Fruit fly (Drosophila melanogaster) whole organism, embryonic: ENCODE measurements around the gene mRpS18B.

Experiments
- CG10979 ChIP-seq: fragments of 200-800 bp; sonication (Bioruptor generic); optimal IDR thresholded peaks from 2 replicates; lab custom pipeline; 2018; ENCODE audit warnings: missing biosample characterization, mild to moderate bottlenecking, missing genetic modification characterization, moderate library complexity
- CG42726 ChIP-seq: fragments of 200-800 bp; sonication (Bioruptor generic); IDR thresholded peaks from 2 replicates; pipeline ENCODE4 v1.3.6; 2022; ENCODE audit warnings: missing biosample characterization, missing genetic modification characterization; ENCODE audit not compliant: partially characterized antibody
- Fer1 ChIP-seq: fragments of 200-800 bp; sonication (Bioruptor generic); optimal IDR thresholded peaks from 2 replicates; lab custom pipeline; 2017; ENCODE audit warnings: missing biosample characterization, mild to moderate bottlenecking, missing genetic modification characterization
- Hey ChIP-seq: fragments of 200-800 bp; sonication (Bioruptor generic); optimal IDR thresholded peaks from 3 replicates; lab custom pipeline; 2018; ENCODE audit warnings: missing biosample characterization, mild to moderate bottlenecking, missing genetic modification characterization
- Med ChIP-seq: fragments of 200-800 bp; sonication (Bioruptor generic); peaks from one replicate; lab custom pipeline; 2016; ENCODE audit warnings: missing biosample characterization, missing genetic modification characterization, mild to moderate bottlenecking, inconsistent platforms, moderate library complexity
- ap ChIP-seq: fragments of 200-800 bp; sonication (Bioruptor generic); IDR thresholded peaks from 2 replicates; pipeline ENCODE4 v1.3.6; 2022; ENCODE audit warnings: missing biosample characterization, missing genetic modification characterization
- bab2 ChIP-seq: fragments of 200-800 bp; sonication (Bioruptor generic); optimal IDR thresholded peaks from 2 replicates; lab custom pipeline; 2016; ENCODE audit warnings: missing biosample characterization, missing genetic modification characterization
- caup ChIP-seq: fragments of 200-800 bp; sonication (Bioruptor generic); optimal IDR thresholded peaks from 3 replicates; lab custom pipeline; 2017; ENCODE audit warnings: missing biosample characterization, mild to moderate bottlenecking, missing genetic modification characterization, moderate library complexity; ENCODE audit not compliant: severe bottlenecking
- odd ChIP-seq: fragments of 200-800 bp; sonication (Bioruptor generic); optimal IDR thresholded peaks from 2 replicates; lab custom pipeline; 2017; ENCODE audit warnings: missing biosample characterization, mild to moderate bottlenecking, missing genetic modification characterization
- psq ChIP-seq: fragments of 200-800 bp; sonication (Bioruptor generic); optimal IDR thresholded peaks from 2 replicates; lab custom pipeline; 2017; ENCODE audit warnings: missing biosample characterization, missing genetic modification characterization
- ro ChIP-seq: fragments of 200-800 bp; sonication (Bioruptor generic); IDR thresholded peaks from 2 replicates; pipeline ENCODE4 v1.3.6; 2022; ENCODE audit warnings: missing biosample characterization, missing genetic modification characterization
- toy ChIP-seq: fragments of 200-800 bp; sonication (Bioruptor generic); IDR thresholded peaks from 2 replicates; pipeline ENCODE4 v1.3.6; 2022; ENCODE audit warnings: missing biosample characterization, missing genetic modification characterization

DNA sequence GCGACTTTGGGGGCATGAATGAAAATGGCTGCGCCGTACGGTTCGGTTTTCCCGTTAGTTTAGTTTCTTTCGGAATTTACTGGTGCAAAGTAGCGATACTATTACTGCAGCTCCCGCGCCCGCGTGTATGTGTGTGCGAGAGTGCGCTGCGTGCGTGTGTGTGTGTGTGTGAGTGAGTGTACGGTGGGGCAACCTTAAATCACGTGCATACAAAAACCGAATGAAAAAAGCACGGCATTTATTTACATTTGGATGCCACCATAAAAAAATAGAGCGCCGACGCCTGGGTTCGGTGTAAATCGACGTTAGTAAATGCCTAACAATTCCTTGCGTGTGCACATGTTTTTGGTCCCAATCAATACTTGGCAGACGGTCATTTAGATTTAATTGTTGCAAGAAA lies 720 bp upstream of the mRpS18B start:
- TF ChIP-seq Hey (tag; lab: Kevin White, UChicago), result no peak
- TF ChIP-seq psq, result no peak
- no peak for TF ChIP-seq Med
- no peak for TF ChIP-seq Fer1 (GFP tag; lab: Kevin White, UChicago)
- TF ChIP-seq caup (GFP tag; lab: Kevin White, UChicago), result no peak
- TF ChIP-seq CG10979 (tag; lab: Kevin White, UChicago), result no peak
- no peak for TF ChIP-seq odd (GFP tag; lab: Kevin White, UChicago)
- TF ChIP-seq bab2, result no peak
- TF ChIP-seq ro, result no peak
- TF ChIP-seq toy (GFP tag; lab: Robert Waterston, UW), result no peak
- TF ChIP-seq CG42726 (GFP tag; lab: Robert Waterston, UW), result no peak
- no peak for TF ChIP-seq ap
